Worm (Caenorhabditis elegans) whole organism, early embryonic: ENCODE data around the gene erp-44.2.

Experiments
- B0310.2 ChIP-seq: sonication (generic microtip); optimal IDR thresholded peaks from 2 replicates; lab custom pipeline; 2016; ENCODE audit warnings: mild to moderate bottlenecking, missing genetic modification characterization, missing compliant biosample characterization
- F13C5.2 ChIP-seq: sonication (generic microtip); optimal IDR thresholded peaks from 2 replicates; lab custom pipeline; 2017; ENCODE audit warnings: mild to moderate bottlenecking, missing genetic modification characterization, inconsistent platforms, missing compliant biosample characterization
- aly-1 ChIP-seq: sonication (generic microtip); optimal IDR thresholded peaks from 2 replicates; lab custom pipeline; 2016; ENCODE audit warnings: missing genetic modification characterization, missing compliant biosample characterization
- ama-1 ChIP-seq: fragments of 150-350 bp; optimal IDR thresholded peaks from 2 replicates; lab custom pipeline; 2014
- ceh-13 ChIP-seq: fragments of 200-800 bp; sonication (Bioruptor generic); optimal IDR thresholded peaks from 2 replicates; lab custom pipeline; 2018; ENCODE audit warnings: mild to moderate bottlenecking, missing genetic modification characterization, missing compliant biosample characterization
- ceh-36 ChIP-seq: sonication (generic microtip); optimal IDR thresholded peaks from 2 replicates; lab custom pipeline; 2016; ENCODE audit warnings: missing genetic modification characterization, inconsistent platforms, missing compliant biosample characterization
- ets-7 ChIP-seq: sonication (generic microtip); optimal IDR thresholded peaks from 2 replicates; lab custom pipeline; 2016; ENCODE audit warnings: missing genotype, missing genetic modification characterization, missing compliant biosample characterization
- flt-1 ChIP-seq: fragments of 200-800 bp; sonication (Bioruptor generic); IDR thresholded peaks from 2 replicates; pipeline ENCODE4 v1.3.6; 2022; ENCODE audit warnings: missing genetic modification characterization, missing compliant biosample characterization
- hmbx-1 ChIP-seq: sonication (generic microtip); optimal IDR thresholded peaks from 2 replicates; lab custom pipeline; 2016; ENCODE audit warnings: mild to moderate bottlenecking, missing genetic modification characterization, missing compliant biosample characterization
- hmg-4 ChIP-seq: fragments of 200-800 bp; sonication (Bioruptor generic); optimal IDR thresholded peaks from 2 replicates; lab custom pipeline; 2018; ENCODE audit warnings: mild to moderate bottlenecking, missing genetic modification characterization, missing compliant biosample characterization
- hnd-1 ChIP-seq: sonication (generic microtip); optimal IDR thresholded peaks from 2 replicates; lab custom pipeline; 2016; ENCODE audit warnings: missing genetic modification characterization, missing compliant biosample characterization
- pes-1 ChIP-seq: fragments of 200-800 bp; sonication (Bioruptor generic); IDR thresholded peaks from 2 replicates; pipeline ENCODE4 v1.3.6; 2022; ENCODE audit warnings: missing genetic modification reagents, missing genetic modification characterization, missing compliant biosample characterization
- scrt-1 ChIP-seq: fragments of 200-800 bp; sonication (Bioruptor generic); IDR thresholded peaks from 2 replicates; pipeline ENCODE4 v1.3.6; 2022; ENCODE audit warnings: missing genetic modification characterization, missing compliant biosample characterization
- sea-1 ChIP-seq: fragments of 200-800 bp; sonication (Bioruptor generic); conservative IDR thresholded peaks from 2 replicates; pipeline ENCODE4 v1.3.6; 2022; ENCODE audit warnings: missing genetic modification characterization, missing compliant biosample characterization
- tbx-11 ChIP-seq: fragments of 200-800 bp; sonication (Bioruptor generic); IDR thresholded peaks from 2 replicates; pipeline ENCODE4 v1.3.6; 2022; ENCODE audit warnings: missing genetic modification characterization, missing compliant biosample characterization
- tbx-37 ChIP-seq: fragments of 200-800 bp; sonication (Bioruptor generic); conservative IDR thresholded peaks from 2 replicates; pipeline ENCODE4 v1.3.6; 2022; ENCODE audit warnings: missing genetic modification reagents, missing genetic modification characterization, missing compliant biosample characterization
- tra-4 ChIP-seq: sonication (generic microtip); optimal IDR thresholded peaks from 2 replicates; lab custom pipeline; 2017; ENCODE audit warnings: missing genetic modification characterization, missing compliant biosample characterization

Gene erp-44.2

DNA sequence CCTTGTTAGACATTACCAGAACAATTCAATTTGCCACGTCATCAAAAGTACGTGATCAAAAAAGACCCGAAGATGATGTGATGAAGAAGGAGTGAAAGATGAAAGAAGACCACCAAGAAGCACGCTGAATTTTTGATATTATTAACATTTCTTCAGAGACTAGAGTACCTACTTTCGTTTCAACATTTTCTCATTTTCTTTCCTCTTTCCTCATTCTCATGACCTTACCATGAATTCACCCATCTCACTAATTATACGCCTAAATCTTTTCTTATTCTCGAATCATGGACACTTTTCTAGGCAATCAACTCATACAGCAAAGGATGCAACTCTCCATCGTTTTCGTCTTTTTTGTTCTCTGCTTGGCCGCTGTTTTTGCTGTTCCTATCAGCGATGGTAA lies 34.1 kb upstream of the erp-44.2 start, which contains the start of gene flp-10:
TSS of gene flp-10 (plus strand) at position 301 of the 400 bp plus-strand sequence.
- TF ChIP-seq ets-7 (no peak), hmbx-1 (tag; lab: Kevin White, UChicago) (no peak), ama-1 (lab: Kevin White, UChicago) (no peak), flt-1 (GFP tag; lab: Robert Waterston, UW) (no peak), tbx-37 (GFP tag; lab: Robert Waterston, UW) (no peak), sea-1 (GFP tag; lab: Robert Waterston, UW) (no peak), aly-1 (no peak), pes-1 (no peak), tbx-11 (GFP tag; lab: Robert Waterston, UW) (no peak), hnd-1 (tag; lab: Kevin White, UChicago) (no peak), ceh-36 (tag; lab: Kevin White, UChicago) (no peak), B0310.2 (tag; lab: Kevin White, UChicago) (no peak)

DNA sequence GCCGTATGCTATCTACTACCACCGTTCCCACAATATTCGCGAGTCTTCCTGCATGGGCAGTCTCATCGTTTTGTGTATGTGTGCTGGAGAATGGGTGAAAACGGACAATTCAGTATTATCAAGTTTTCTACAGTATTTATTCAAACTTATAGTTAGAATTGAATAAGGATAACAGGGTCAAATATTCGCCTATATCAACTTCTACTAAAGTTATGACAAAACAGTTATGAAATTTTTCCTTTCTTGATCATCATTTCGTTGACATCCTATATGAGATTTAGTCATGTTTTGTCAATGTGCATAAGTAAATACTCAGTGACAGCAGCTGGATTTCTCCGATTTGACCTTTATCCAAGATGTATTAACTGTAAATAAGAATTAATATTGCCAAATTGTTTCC lies 16.8 kb upstream of the erp-44.2 start:
- no peak for TF ChIP-seq ama-1 (lab: Kevin White, UChicago)
- no peak for TF ChIP-seq hnd-1 (tag; lab: Kevin White, UChicago)
- no peak for TF ChIP-seq hmbx-1 (tag; lab: Kevin White, UChicago)
- no peak for TF ChIP-seq pes-1

DNA sequence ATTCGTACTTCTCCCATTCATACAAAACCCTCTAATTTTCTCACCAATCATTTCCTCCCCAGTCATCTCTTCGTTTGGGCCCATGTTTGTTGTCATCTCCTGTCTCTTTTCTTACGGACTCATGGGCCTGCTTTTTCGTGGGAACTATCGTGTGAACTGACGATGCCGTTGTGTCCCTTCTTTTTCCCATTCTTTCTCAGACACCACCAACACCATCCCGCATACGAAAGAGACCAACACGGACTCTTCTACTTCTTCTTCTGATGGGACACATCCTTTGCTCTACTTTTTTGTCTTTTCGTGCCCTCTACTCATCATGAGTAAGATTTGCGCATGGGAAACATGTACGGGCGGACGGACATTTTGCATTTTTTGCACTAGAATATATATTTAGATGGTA lies 15.9 kb upstream of the erp-44.2 start:
- TF ChIP-seq tra-4 (tag; lab: Kevin White, UChicago) (no peak), F13C5.2 (tag; lab: Kevin White, UChicago) (no peak), hmg-4 (GFP tag; lab: Kevin White, UChicago) (no peak), ama-1 (lab: Kevin White, UChicago) (no peak), ceh-36 (tag; lab: Kevin White, UChicago) (no peak), flt-1 (GFP tag; lab: Robert Waterston, UW) (no peak), hnd-1 (tag; lab: Kevin White, UChicago) (no peak), aly-1 (no peak), pes-1 (no peak), scrt-1 (GFP tag; lab: Robert Waterston, UW) (no peak), tbx-11 (GFP tag; lab: Robert Waterston, UW) (no peak), sea-1 (GFP tag; lab: Robert Waterston, UW) (no peak)

DNA sequence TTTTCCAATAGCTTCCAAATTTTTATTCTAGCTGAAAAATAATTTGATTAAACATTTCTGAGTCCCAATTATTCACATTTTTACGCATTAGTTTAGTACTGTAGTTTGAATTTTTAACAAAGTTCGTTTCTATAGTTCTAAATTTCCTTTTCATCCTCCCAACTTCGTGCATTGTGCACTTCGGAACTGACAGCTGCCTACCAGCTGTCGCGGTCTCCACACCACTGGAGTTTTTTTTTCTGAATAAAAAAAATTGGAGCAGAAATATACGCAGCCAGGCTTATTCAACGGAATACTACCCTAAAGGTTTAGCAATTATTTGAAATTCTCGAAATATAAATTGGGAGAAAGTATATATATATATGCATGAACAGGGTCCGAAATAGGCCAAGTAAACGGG lies 14.8 kb upstream of the erp-44.2 start:
- TF ChIP-seq scrt-1 (GFP tag; lab: Robert Waterston, UW) (no peak), B0310.2 (tag; lab: Kevin White, UChicago) (peak; percentile 16)

DNA sequence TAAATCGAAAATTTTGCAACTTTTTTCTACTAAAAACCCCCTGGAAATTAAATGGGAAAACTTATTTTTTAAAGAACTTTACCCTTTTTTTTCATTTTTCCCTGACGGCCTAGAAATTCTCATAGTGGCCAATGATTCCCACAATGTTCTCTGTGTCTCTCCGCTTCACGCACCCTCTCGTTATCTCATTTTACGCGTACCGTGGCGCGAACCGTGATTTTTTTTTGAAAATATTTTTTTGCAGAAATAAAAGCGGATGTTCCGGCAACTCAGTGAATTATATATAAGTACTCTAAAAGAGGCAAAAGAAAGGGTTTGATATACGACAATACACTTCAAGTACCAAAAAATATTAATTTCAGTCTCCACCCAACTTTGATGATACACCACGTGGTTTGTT lies 11.9 kb upstream of the erp-44.2 start, which contains the start of gene C06A6.2:
TSS of gene C06A6.2 (plus strand) at position 237 of the 400 bp plus-strand sequence.
- TF ChIP-seq tra-4 (tag; lab: Kevin White, UChicago), result no peak
- TF ChIP-seq F13C5.2 (tag; lab: Kevin White, UChicago), result no peak
- TF ChIP-seq hmbx-1 (tag; lab: Kevin White, UChicago), result no peak
- no peak for TF ChIP-seq flt-1 (GFP tag; lab: Robert Waterston, UW)
- no peak for TF ChIP-seq ceh-13 (GFP tag; lab: Kevin White, UChicago)
- TF ChIP-seq ets-7, result no peak
- TF ChIP-seq tbx-37 (GFP tag; lab: Robert Waterston, UW), result no peak
- TF ChIP-seq aly-1, result no peak
- no peak for TF ChIP-seq hmg-4 (GFP tag; lab: Kevin White, UChicago)
- no peak for TF ChIP-seq pes-1
- TF ChIP-seq ama-1 (lab: Kevin White, UChicago), result no peak
- no peak for TF ChIP-seq tbx-11 (GFP tag; lab: Robert Waterston, UW)
- TF ChIP-seq ceh-36 (tag; lab: Kevin White, UChicago), result no peak
- no peak for TF ChIP-seq B0310.2 (tag; lab: Kevin White, UChicago)
- no peak for TF ChIP-seq sea-1 (GFP tag; lab: Robert Waterston, UW)
- no peak for TF ChIP-seq scrt-1 (GFP tag; lab: Robert Waterston, UW)
- TF ChIP-seq hnd-1 (tag; lab: Kevin White, UChicago), result no peak

DNA sequence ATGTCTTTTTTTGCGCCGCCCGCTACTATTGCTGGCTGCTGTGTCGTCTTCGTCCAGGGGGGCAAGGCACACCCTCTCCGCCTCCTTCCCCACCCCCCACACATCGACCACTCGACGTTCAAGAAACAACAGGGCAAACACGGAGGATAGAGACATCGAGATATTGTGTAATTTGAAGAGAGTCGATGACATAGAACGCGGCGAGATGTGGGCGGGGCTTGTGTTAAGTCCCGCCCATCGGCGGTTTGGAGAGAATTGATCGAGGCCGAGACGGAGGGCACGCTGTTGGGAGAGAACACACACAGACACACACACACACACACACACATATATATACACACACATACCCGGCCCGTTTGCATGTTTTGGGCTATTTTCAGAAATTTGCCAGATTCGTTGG lies 11.1 kb upstream of the erp-44.2 start:
- no peak for TF ChIP-seq pes-1
- TF ChIP-seq hnd-1 (tag; lab: Kevin White, UChicago), result no peak
- 0 out of 2 replicates have a peak, but pooled peaks have one; percentile 48 for TF ChIP-seq sea-1 (GFP tag; lab: Robert Waterston, UW)
- TF ChIP-seq tbx-37 (GFP tag; lab: Robert Waterston, UW), result 0 out of 2 replicates have a peak, but pooled peaks have one; percentile 14
- TF ChIP-seq scrt-1 (GFP tag; lab: Robert Waterston, UW), result no peak
- peak; percentile 78 for TF ChIP-seq F13C5.2 (tag; lab: Kevin White, UChicago)
- no peak for TF ChIP-seq hmbx-1 (tag; lab: Kevin White, UChicago)
- 0 out of 2 replicates have a peak, but pooled peaks have one; percentile 15 for TF ChIP-seq tbx-11 (GFP tag; lab: Robert Waterston, UW)
- peak; percentile 91 for TF ChIP-seq hmg-4 (GFP tag; lab: Kevin White, UChicago)
- no peak for TF ChIP-seq flt-1 (GFP tag; lab: Robert Waterston, UW)
- TF ChIP-seq ama-1 (lab: Kevin White, UChicago), result no peak
- peak; percentile 36 for TF ChIP-seq ceh-36 (tag; lab: Kevin White, UChicago)
- TF ChIP-seq B0310.2 (tag; lab: Kevin White, UChicago), result no peak
- TF ChIP-seq tra-4 (tag; lab: Kevin White, UChicago), result no peak
- TF ChIP-seq aly-1, result peak; percentile 76
- TF ChIP-seq ceh-13 (GFP tag; lab: Kevin White, UChicago), result no peak
- TF ChIP-seq ets-7, result peak; percentile 17

DNA sequence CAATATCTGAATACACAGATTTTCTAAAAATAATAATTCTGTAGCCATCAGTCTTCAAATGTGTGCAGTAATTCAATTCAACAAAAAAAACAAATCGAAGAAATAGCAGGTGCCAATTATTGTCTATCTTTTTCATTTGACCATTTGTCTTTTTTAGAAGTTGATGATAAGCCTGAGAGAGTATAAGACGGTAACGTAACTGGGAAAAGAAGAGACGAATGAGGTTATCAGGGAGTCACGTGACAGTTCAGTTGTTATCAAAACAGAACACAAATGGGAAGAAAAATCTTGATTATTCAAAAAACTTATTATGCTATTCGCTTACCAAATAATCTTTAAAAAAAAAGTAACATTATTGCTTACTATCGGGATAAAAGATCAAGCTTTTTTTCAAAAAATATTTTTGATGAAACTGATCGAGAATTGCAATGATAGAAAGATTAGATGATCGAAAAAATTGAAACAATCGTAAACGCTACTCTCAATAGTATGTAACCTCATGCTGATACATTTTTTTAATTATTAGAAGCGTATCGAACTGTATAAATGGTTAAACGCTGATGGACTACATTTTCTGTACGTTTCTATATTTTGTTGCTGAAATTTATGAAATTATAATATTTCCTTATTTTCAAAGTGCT lies 10.0 kb upstream of the erp-44.2 start:
- no peak for TF ChIP-seq tbx-11 (GFP tag; lab: Robert Waterston, UW)
- no peak for TF ChIP-seq sea-1 (GFP tag; lab: Robert Waterston, UW)
- no peak for TF ChIP-seq aly-1
- TF ChIP-seq ceh-36 (tag; lab: Kevin White, UChicago), result no peak
- TF ChIP-seq hmg-4 (GFP tag; lab: Kevin White, UChicago), result no peak
- TF ChIP-seq tra-4 (tag; lab: Kevin White, UChicago), result no peak
- no peak for TF ChIP-seq hnd-1 (tag; lab: Kevin White, UChicago)
- TF ChIP-seq hmbx-1 (tag; lab: Kevin White, UChicago), result no peak
- TF ChIP-seq scrt-1 (GFP tag; lab: Robert Waterston, UW), result no peak
- TF ChIP-seq flt-1 (GFP tag; lab: Robert Waterston, UW), result no peak
- TF ChIP-seq ceh-13 (GFP tag; lab: Kevin White, UChicago), result no peak
- TF ChIP-seq pes-1, result no peak
- TF ChIP-seq tbx-37 (GFP tag; lab: Robert Waterston, UW), result no peak
- no peak for TF ChIP-seq B0310.2 (tag; lab: Kevin White, UChicago)
- no peak for TF ChIP-seq ama-1 (lab: Kevin White, UChicago)
- no peak for TF ChIP-seq ets-7
- TF ChIP-seq F13C5.2 (tag; lab: Kevin White, UChicago), result no peak
